Fruit fly (Drosophila melanogaster) whole organism, embryonic: ENCODE results near the gene Dic4.

Experiments used
- B-H1 ChIP-seq: fragments of 200-800 bp; sonication (Bioruptor generic); IDR thresholded peaks from 3 replicates; pipeline ENCODE4 v1.3.6; 2022; ENCODE audit warnings: missing biosample characterization, missing genetic modification characterization
- CG11560 ChIP-seq: fragments of 200-800 bp; sonication (Bioruptor generic); IDR thresholded peaks from 3 replicates; pipeline ENCODE4 v1.3.6; 2022; ENCODE audit warnings: missing biosample characterization, missing genetic modification characterization
- CG11696 ChIP-seq: fragments of 200-800 bp; sonication (Bioruptor generic); IDR thresholded peaks from 2 replicates; pipeline ENCODE4 v1.3.6; 2022; ENCODE audit warnings: missing biosample characterization, missing genetic modification characterization
- CG12071 ChIP-seq: fragments of 200-800 bp; sonication (Bioruptor generic); optimal IDR thresholded peaks from 3 replicates; lab custom pipeline; 2018; ENCODE audit warnings: missing biosample characterization, mild to moderate bottlenecking, missing genetic modification characterization
- CG12219 ChIP-seq: fragments of 200-800 bp; sonication (Bioruptor generic); optimal IDR thresholded peaks from 3 replicates; lab custom pipeline; 2018; ENCODE audit warnings: missing biosample characterization, mild to moderate bottlenecking, missing genetic modification characterization
- CG14965 ChIP-seq: fragments of 200-800 bp; sonication (Bioruptor generic); optimal IDR thresholded peaks from 2 replicates; lab custom pipeline; 2016; ENCODE audit warnings: missing biosample characterization, missing genetic modification characterization, borderline replicate concordance
- CG15479 ChIP-seq: fragments of 200-800 bp; sonication (Bioruptor generic); optimal IDR thresholded peaks from 3 replicates; lab custom pipeline; 2019; ENCODE audit warnings: missing biosample characterization, mild to moderate bottlenecking, missing genetic modification characterization, moderate library complexity
- CG15514 ChIP-seq: fragments of 200-800 bp; sonication (Bioruptor generic); optimal IDR thresholded peaks from 3 replicates; lab custom pipeline; 2017; ENCODE audit warnings: missing biosample characterization, missing genetic modification characterization, mild to moderate bottlenecking, moderate library complexity, missing genetic modification reagents
- CG16779 ChIP-seq: fragments of 200-800 bp; sonication (Bioruptor generic); IDR thresholded peaks from 2 replicates; pipeline ENCODE4 v1.3.6; 2022; ENCODE audit warnings: missing biosample characterization, missing genetic modification characterization
- CG18011 ChIP-seq: fragments of 200-800 bp; sonication (Bioruptor generic); optimal IDR thresholded peaks from 2 replicates; lab custom pipeline; 2017; ENCODE audit warnings: missing biosample characterization, missing genetic modification characterization, mild to moderate bottlenecking, moderate library complexity, missing genotype
- CG18599 ChIP-seq: fragments of 200-800 bp; sonication (Bioruptor generic); optimal IDR thresholded peaks from 3 replicates; lab custom pipeline; 2017; ENCODE audit warnings: missing biosample characterization, missing genetic modification characterization, mild to moderate bottlenecking, moderate library complexity, missing genetic modification reagents
- CG2129 ChIP-seq: fragments of 200-800 bp; sonication (Bioruptor generic); IDR thresholded peaks from 2 replicates; pipeline ENCODE4 v1.3.6; 2022; ENCODE audit warnings: missing biosample characterization, missing genetic modification characterization; ENCODE audit not compliant: partially characterized antibody
- CG3726 ChIP-seq: fragments of 200-800 bp; sonication (Bioruptor generic); IDR thresholded peaks from 3 replicates; pipeline ENCODE4, ENCODE4 v1.3.6; 2022; ENCODE audit warnings: missing biosample characterization, missing genetic modification characterization
- CG5953 ChIP-seq: fragments of 200-800 bp; sonication (Bioruptor generic); IDR thresholded peaks from 2 replicates; pipeline ENCODE4 v1.3.6; 2022; ENCODE audit warnings: missing biosample characterization, missing genetic modification characterization
- Dip2 ChIP-seq: fragments of 200-800 bp; sonication (Bioruptor generic); IDR thresholded peaks from 2 replicates; pipeline ENCODE4 v1.3.6; 2022; ENCODE audit warnings: missing biosample characterization, missing genetic modification characterization
- E2f1 ChIP-seq: fragments of 200-800 bp; sonication (Bioruptor generic); IDR thresholded peaks from 2 replicates; pipeline ENCODE4 v1.3.6; 2022; ENCODE audit warnings: missing biosample characterization, missing genetic modification characterization
- Fer2 ChIP-seq: fragments of 200-800 bp; sonication (Bioruptor generic); optimal IDR thresholded peaks from 2 replicates; lab custom pipeline; 2018; ENCODE audit warnings: missing biosample characterization, mild to moderate bottlenecking, missing genetic modification characterization, moderate library complexity
- HLH4C ChIP-seq: fragments of 200-800 bp; sonication (Bioruptor generic); IDR thresholded peaks from 3 replicates; pipeline ENCODE4 v1.3.6; 2022; ENCODE audit warnings: missing biosample characterization, missing genetic modification characterization; ENCODE audit not compliant: partially characterized antibody
- HLHmδ ChIP-seq: fragments of 200-800 bp; sonication (Bioruptor generic); optimal IDR thresholded peaks from 2 replicates; lab custom pipeline; 2018; ENCODE audit warnings: missing biosample characterization, mild to moderate bottlenecking, missing genetic modification characterization, moderate library complexity
- Hmx ChIP-seq: fragments of 200-800 bp; sonication (Bioruptor generic); optimal IDR thresholded peaks from 2 replicates; lab custom pipeline; 2016; ENCODE audit warnings: missing biosample characterization, missing genetic modification characterization
- Hsf ChIP-seq: fragments of 200-800 bp; sonication (Bioruptor generic); optimal IDR thresholded peaks from 3 replicates; lab custom pipeline; 2016; ENCODE audit warnings: missing biosample characterization, missing genetic modification characterization
- MBD-R2 ChIP-seq: fragments of 200-800 bp; sonication (Bioruptor generic); IDR thresholded peaks from 2 replicates; pipeline ENCODE4 v1.3.6; 2022; ENCODE audit warnings: missing biosample characterization, missing genetic modification characterization
- Med ChIP-seq: fragments of 200-800 bp; sonication (Bioruptor generic); peaks from one replicate; lab custom pipeline; 2016; ENCODE audit warnings: missing biosample characterization, missing genetic modification characterization, mild to moderate bottlenecking, inconsistent platforms, moderate library complexity
- Sry-δ ChIP-seq: fragments of 200-800 bp; sonication (Bioruptor generic); optimal IDR thresholded peaks from 2 replicates; lab custom pipeline; 2016; ENCODE audit warnings: missing biosample characterization, missing genetic modification characterization
- Ssrp ChIP-seq: fragments of 200-800 bp; sonication (Bioruptor generic); optimal IDR thresholded peaks from 2 replicates; lab custom pipeline; 2018; ENCODE audit warnings: missing biosample characterization, mild to moderate bottlenecking, missing genetic modification characterization, moderate library complexity
- Stat92E ChIP-seq, 3 experiments: fragments of >200 bp in 2 of 3; fragments of 200-800 bp in 1 of 3; sonication (Bioruptor generic) in 1 of 3; optimal IDR thresholded peaks; 2 replicates each; lab custom pipeline; 2017 to 2019; ENCODE audit warnings: missing biosample characterization in 3 of 3, missing genetic modification characterization in 3 of 3, mild to moderate bottlenecking in 1 of 3, moderate library complexity in 1 of 3
- Trl ChIP-seq, 3 experiments: fragments of >200 bp in 2 of 3; fragments of 200-800 bp in 1 of 3; sonication (Bioruptor generic) in 1 of 3; optimal IDR thresholded peaks; 2 replicates in 1 of 3; 3 replicates in 2 of 3; lab custom pipeline; 2016 to 2017; ENCODE audit warnings: missing biosample characterization in 1 of 3, missing genetic modification characterization in 1 of 3
- Vsx1 ChIP-seq: fragments of 200-800 bp; sonication (Bioruptor generic); optimal IDR thresholded peaks from 2 replicates; lab custom pipeline; 2017; ENCODE audit warnings: missing biosample characterization, mild to moderate bottlenecking, missing genetic modification characterization, missing genetic modification reagents
- YL-1 ChIP-seq: fragments of 200-800 bp; sonication (Bioruptor generic); optimal IDR thresholded peaks from 3 replicates; lab custom pipeline; 2017; ENCODE audit warnings: missing biosample characterization, mild to moderate bottlenecking, missing genetic modification characterization
- amos ChIP-seq: fragments of 200-800 bp; sonication (Bioruptor generic); IDR thresholded peaks from 2 replicates; pipeline ENCODE4 v1.3.6; 2022; ENCODE audit warnings: missing biosample characterization, missing genetic modification characterization; ENCODE audit not compliant: partially characterized antibody
- aop ChIP-seq: fragments of 200-800 bp; sonication (Bioruptor generic); IDR thresholded peaks from 2 replicates; pipeline ENCODE4 v1.3.6; 2022; ENCODE audit warnings: missing biosample characterization, missing genetic modification characterization
- bowl ChIP-seq: fragments of 200-800 bp; sonication (Bioruptor generic); IDR thresholded peaks from 2 replicates; pipeline ENCODE4 v1.3.6; 2022; ENCODE audit warnings: missing biosample characterization, missing genetic modification characterization
- cad ChIP-seq: fragments of >200 bp; optimal IDR thresholded peaks from 2 replicates; lab custom pipeline; 2017; ENCODE audit warnings: missing biosample characterization, missing genetic modification characterization
- caup ChIP-seq: fragments of 200-800 bp; sonication (Bioruptor generic); optimal IDR thresholded peaks from 3 replicates; lab custom pipeline; 2017; ENCODE audit warnings: missing biosample characterization, mild to moderate bottlenecking, missing genetic modification characterization, moderate library complexity; ENCODE audit not compliant: severe bottlenecking
- chn ChIP-seq: fragments of 200-800 bp; sonication (Bioruptor generic); optimal IDR thresholded peaks from 2 replicates; lab custom pipeline; 2016; ENCODE audit warnings: missing biosample characterization, missing genetic modification characterization
- crc ChIP-seq: fragments of 200-800 bp; sonication (Bioruptor generic); optimal IDR thresholded peaks from 2 replicates; lab custom pipeline; 2016; ENCODE audit warnings: missing biosample characterization, missing genetic modification characterization
- disco-r ChIP-seq: fragments of 200-800 bp; sonication (Bioruptor generic); optimal IDR thresholded peaks from 2 replicates; lab custom pipeline; 2016; ENCODE audit warnings: missing biosample characterization, missing genetic modification characterization
- grn ChIP-seq: fragments of 200-800 bp; sonication (Bioruptor generic); optimal IDR thresholded peaks from 3 replicates; lab custom pipeline; 2017; ENCODE audit warnings: missing biosample characterization, missing genetic modification characterization
- hb ChIP-seq: fragments of 200-800 bp; sonication (Bioruptor generic); IDR thresholded peaks from 3 replicates; pipeline ENCODE4 v1.3.6; 2022; ENCODE audit warnings: missing biosample characterization, missing genetic modification characterization; ENCODE audit not compliant: partially characterized antibody
- knrl ChIP-seq: fragments of 200-800 bp; sonication (Bioruptor generic); IDR thresholded peaks from 3 replicates; pipeline ENCODE4 v1.3.6; 2022; ENCODE audit warnings: missing biosample characterization, missing genetic modification characterization; ENCODE audit not compliant: partially characterized antibody
- nom ChIP-seq: fragments of 200-800 bp; sonication (Bioruptor generic); optimal IDR thresholded peaks from 2 replicates; lab custom pipeline; 2017; ENCODE audit warnings: missing biosample characterization, missing genetic modification characterization, mild to moderate bottlenecking, moderate library complexity, missing genetic modification reagents
- otp ChIP-seq: fragments of 200-800 bp; sonication (Bioruptor generic); IDR thresholded peaks from 3 replicates; pipeline ENCODE4, ENCODE4 v1.3.6; 2022; ENCODE audit warnings: missing biosample characterization, missing genetic modification characterization
- pita ChIP-seq: fragments of 200-800 bp; sonication (Bioruptor generic); optimal IDR thresholded peaks from 2 replicates; lab custom pipeline; 2017; ENCODE audit warnings: missing biosample characterization, mild to moderate bottlenecking, missing genetic modification characterization
- prd ChIP-seq, 3 experiments: fragments of >200 bp in 2 of 3; fragments of 200-800 bp in 1 of 3; sonication (Bioruptor generic) in 1 of 3; optimal IDR thresholded peaks in 2 of 3; IDR thresholded peaks in 1 of 3; 2 replicates in 2 of 3; 3 replicates in 1 of 3; pipeline versions ENCODE4 v1.3.6 to Lab custom; 2017 to 2022; ENCODE audit warnings: missing biosample characterization in 1 of 3, missing genetic modification characterization in 1 of 3
- rib ChIP-seq: fragments of 200-800 bp; sonication (Bioruptor generic); IDR thresholded peaks from 2 replicates; pipeline ENCODE4 v1.3.6; 2022; ENCODE audit warnings: missing biosample characterization, missing genetic modification characterization
- sna ChIP-seq: fragments of 200-800 bp; sonication (Bioruptor generic); IDR thresholded peaks from 2 replicates; pipeline ENCODE4 v1.3.6; 2022; ENCODE audit warnings: missing biosample characterization, missing genetic modification characterization; ENCODE audit not compliant: partially characterized antibody
- so ChIP-seq: fragments of 200-800 bp; sonication (Bioruptor generic); IDR thresholded peaks from 3 replicates; pipeline ENCODE4 v1.3.6; 2022; ENCODE audit warnings: missing biosample characterization, missing genetic modification characterization
- sqz ChIP-seq: fragments of 200-800 bp; sonication (Bioruptor generic); optimal IDR thresholded peaks from 3 replicates; lab custom pipeline; 2018; ENCODE audit warnings: missing biosample characterization, mild to moderate bottlenecking, missing genetic modification characterization
- tup ChIP-seq: fragments of 200-800 bp; sonication (Bioruptor generic); optimal IDR thresholded peaks from 2 replicates; lab custom pipeline; 2016; ENCODE audit warnings: missing biosample characterization, mild to moderate bottlenecking, missing genetic modification characterization, moderate library complexity

The Dic4 gene

dm6 chr3L:18667115-18667514 lies 31.1 kb downstream of the Dic4 start, which contains the start of gene CG42495 (continued):
- TF ChIP-seq hb (GFP tag; lab: Robert Waterston, UW) (no peak), CG5953 (GFP tag; lab: Robert Waterston, UW) (no peak), CG11560 (tag; lab: Robert Waterston, UW) (no peak), Stat92E (GFP tag; optimal IDR thresholded peaks at IDR 0.05; lab: Kevin White, UChicago) (no peak), CG15479 (no peak), cad (GFP tag; lab: Kevin White, UChicago) (no peak), CG18011 (no peak), bowl (no peak), HLHmδ (GFP tag; lab: Kevin White, UChicago) (no peak), Hmx (GFP tag; lab: Kevin White, UChicago) (no peak), Sry-δ (GFP tag; lab: Kevin White, UChicago) (peak; percentile 24), YL-1 (peak; percentile 61), Vsx1 (GFP tag; lab: Kevin White, UChicago) (no peak), CG12071 (GFP tag; lab: Kevin White, UChicago) (no peak), prd (optimal IDR thresholded peaks at IDR 0.05; lab: Kevin White, UChicago) (no peak), prd (GFP tag; IDR thresholded peaks at IDR 0.05; lab: Robert Waterston, UW) (no peak), sna (GFP tag; lab: Robert Waterston, UW) (0 out of 2 replicates have a peak, but pooled peaks have one; percentile 34), tup (GFP tag; lab: Kevin White, UChicago) (no peak), pita (no peak), knrl (GFP tag; lab: Robert Waterston, UW) (no peak), so (no peak), caup (GFP tag; lab: Kevin White, UChicago) (no peak), Med (GFP tag; lab: Kevin White, UChicago) (peak; percentile 66), chn (GFP tag; lab: Kevin White, UChicago) (no peak), CG11696 (GFP tag; lab: Robert Waterston, UW) (no peak), MBD-R2 (GFP tag; lab: Robert Waterston, UW) (peak; percentile 94), CG3726 (GFP tag; lab: Robert Waterston, UW) (no peak), nom (GFP tag; lab: Kevin White, UChicago) (no peak), CG14965 (GFP tag; lab: Kevin White, UChicago) (no peak), crc (GFP tag; lab: Kevin White, UChicago) (no peak), Trl (optimal IDR thresholded peaks at IDR 0.05; lab: Kevin White, UChicago) (no peak), Trl (GFP tag; optimal IDR thresholded peaks at IDR 0.05; lab: Kevin White, UChicago) (no peak), CG16779 (no peak), CG2129 (GFP tag; lab: Robert Waterston, UW) (no peak), rib (no peak), otp (GFP tag; lab: Robert Waterston, UW) (no peak), CG18599 (no peak), HLH4C (GFP tag; lab: Robert Waterston, UW) (no peak), disco-r (GFP tag; lab: Kevin White, UChicago) (no peak), CG12219 (GFP tag; lab: Kevin White, UChicago) (no peak), sqz (GFP tag; lab: Kevin White, UChicago) (no peak), Ssrp (tag; lab: Kevin White, UChicago) (no peak), Hsf (GFP tag; lab: Kevin White, UChicago) (no peak), grn (GFP tag; lab: Kevin White, UChicago) (no peak), Dip2 (GFP tag; lab: Robert Waterston, UW) (no peak), Fer2 (tag; lab: Kevin White, UChicago) (no peak), B-H1 (GFP tag; lab: Robert Waterston, UW) (no peak), E2f1 (GFP tag; lab: Robert Waterston, UW) (no peak), aop (GFP tag; lab: Robert Waterston, UW) (no peak), amos (GFP tag; lab: Robert Waterston, UW) (peak; percentile 21; the same call in 1 of the 2 replicates), CG15514 (GFP tag; lab: Kevin White, UChicago) (peak; percentile 70)
